Worm (Caenorhabditis elegans) whole organism, midembryonic: ENCODE measurements around the gene H17B01.5.

Source experiments
- T22C8.4 ChIP-seq: fragments of 200-800 bp; sonication (Bioruptor generic); IDR thresholded peaks from 2 replicates; pipeline ENCODE4 v1.3.6; 2022; ENCODE audit warnings: missing genetic modification characterization, missing compliant biosample characterization
- cog-1 ChIP-seq: sonication (generic microtip); optimal IDR thresholded peaks from 2 replicates; lab custom pipeline; 2016; ENCODE audit warnings: missing genetic modification characterization, missing compliant biosample characterization
- flt-1 ChIP-seq: fragments of 200-800 bp; sonication (Bioruptor generic); IDR thresholded peaks from 2 replicates; pipeline ENCODE4 v1.3.6; 2022; ENCODE audit warnings: missing genetic modification characterization, missing compliant biosample characterization
- klf-2 ChIP-seq: fragments of 200-800 bp; sonication (Bioruptor generic); conservative IDR thresholded peaks from 2 replicates; pipeline ENCODE4 v1.3.6; 2022; ENCODE audit warnings: missing genetic modification reagents, missing genetic modification characterization, missing compliant biosample characterization
- med-1 ChIP-seq: sonication (generic microtip); optimal IDR thresholded peaks from 2 replicates; lab custom pipeline; 2017; ENCODE audit warnings: missing genetic modification characterization, mild to moderate bottlenecking, missing compliant biosample characterization, antibody characterized with exemption, missing genetic modification reagents; ENCODE audit not compliant: insufficient read depth
- ref-1 ChIP-seq: fragments of 200-800 bp; sonication (Bioruptor generic); conservative IDR thresholded peaks from 2 replicates; pipeline ENCODE4 v1.3.6; 2022; ENCODE audit warnings: missing genetic modification reagents, missing genetic modification characterization, missing compliant biosample characterization
- ztf-23 ChIP-seq: fragments of 200-800 bp; sonication (Bioruptor generic); IDR thresholded peaks from 2 replicates; pipeline ENCODE4 v1.3.6; 2022; ENCODE audit warnings: missing genetic modification reagents, missing genetic modification characterization, missing compliant biosample characterization
- ztf-29 ChIP-seq: fragments of 200-800 bp; sonication (Bioruptor generic); IDR thresholded peaks from 2 replicates; pipeline ENCODE4 v1.3.6; 2022; ENCODE audit warnings: missing genetic modification reagents, missing genetic modification characterization, missing compliant biosample characterization

DNA sequence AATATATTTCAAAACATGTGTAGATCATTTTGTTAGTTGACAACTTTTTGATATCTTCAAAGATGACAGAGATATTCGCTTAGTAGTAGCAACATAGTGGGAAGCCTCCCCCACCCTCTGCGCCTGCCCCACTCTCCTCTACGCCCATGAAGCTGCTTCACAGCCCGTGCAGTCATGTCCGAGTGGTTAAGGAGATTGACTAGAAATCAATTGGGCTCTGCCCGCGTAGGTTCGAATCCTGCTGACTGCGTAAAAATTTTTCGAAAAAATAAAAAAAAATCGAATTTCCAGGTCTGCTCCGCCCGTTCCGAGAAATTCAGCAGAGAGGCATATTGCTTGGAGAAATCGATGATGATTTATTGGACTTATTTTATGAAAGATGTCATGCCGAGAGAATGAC, 46.5 kb upstream of the H17B01.5 start:
- TF ChIP-seq flt-1 (GFP tag; lab: Robert Waterston, UW) (0 out of 2 replicates have a peak, but pooled peaks have one; percentile 23), cog-1 (no peak), klf-2 (GFP tag; lab: Robert Waterston, UW) (no peak), ztf-23 (peak; percentile 12; the same call in 1 of the 2 replicates), T22C8.4 (no peak), ref-1 (no peak), ztf-29 (GFP tag; lab: Robert Waterston, UW) (no peak), med-1 (GFP tag; lab: Kevin White, UChicago) (no peak)
